Fruit fly (Drosophila melanogaster): Measurements from ENCODE around the gene CG33986.

CG33986 gene

dm6 chr3L:15538582-15539490, 13.8 kb upstream of the CG33986 start (continued):
- peak; percentile 6 for TF ChIP-seq fkh (GFP tag; optimal IDR thresholded peaks at IDR 0.05)

dm6 chr3L:15537916-15538581, 13.0 kb upstream of the CG33986 start:
- TF ChIP-seq dac (GFP tag; optimal IDR thresholded peaks at IDR 0.05) (peak; percentile 41), CG6163 (GFP tag; IDR thresholded peaks at IDR 0.05) (peak; percentile 36; the same call in 2 of the 3 replicates), fd85E (GFP tag; optimal IDR thresholded peaks at IDR 0.05) (no peak), CG8632 (GFP tag; optimal IDR thresholded peaks at IDR 0.05) (peak; percentile 29), ss (GFP tag; optimal IDR thresholded peaks at IDR 0.05) (peak; percentile 36 to 67), dsx (GFP tag; optimal IDR thresholded peaks at IDR 0.05; ENCODE audit: poor library complexity, severe bottlenecking) (peak; percentile 51), Sox14 (GFP tag; optimal IDR thresholded peaks at IDR 0.05) (peak; percentile 71), pdm3 (GFP tag; optimal IDR thresholded peaks at IDR 0.05) (peak; percentile 68), acj6 (GFP tag; optimal IDR thresholded peaks at IDR 0.05) (peak; percentile 55), Sox102F (GFP tag; optimal IDR thresholded peaks at IDR 0.05) (peak; percentile 31), fd59A (GFP tag; optimal IDR thresholded peaks at IDR 0.05) (peak; percentile 27), Ets21C (GFP tag; optimal IDR thresholded peaks at IDR 0.05) (no peak), Eip78C (GFP tag) (peak; percentile 93), eg (GFP tag; IDR thresholded peaks at IDR 0.05) (peak; percentile 62; the same call in 1 of the 3 replicates), Met (GFP tag; optimal IDR thresholded peaks at IDR 0.05) (peak; percentile 56), CG10631 (GFP tag; optimal IDR thresholded peaks at IDR 0.05) (peak; percentile 70), esn (GFP tag; optimal IDR thresholded peaks at IDR 0.05) (peak; percentile 46), CG10669 (GFP tag; optimal IDR thresholded peaks at IDR 0.05) (peak; percentile 57), CG11762 (GFP tag; optimal IDR thresholded peaks at IDR 0.05; ENCODE audit: insufficient read depth) (peak; percentile 59), CG11902 (GFP tag; optimal IDR thresholded peaks at IDR 0.05) (peak; percentile 5), achi (GFP tag; optimal IDR thresholded peaks at IDR 0.05) (peak; percentile 76), CG3032 (tag; optimal IDR thresholded peaks at IDR 0.05) (peak; percentile 56), CG6854 (GFP tag; optimal IDR thresholded peaks at IDR 0.05) (no peak), Hr38 (GFP tag; optimal IDR thresholded peaks at IDR 0.05) (no peak), Lpt (GFP tag; optimal IDR thresholded peaks at IDR 0.05) (peak; percentile 66), CG11294 (GFP tag; IDR thresholded peaks at IDR 0.05) (peak; percentile 42; the same call in 1 of the 2 replicates), Blimp-1 (GFP tag; optimal IDR thresholded peaks at IDR 0.05) (no peak), CG8119 (GFP tag; IDR thresholded peaks at IDR 0.05) (peak; percentile 58; the same call in 2 of the 3 replicates), CG6808 (GFP tag; optimal IDR thresholded peaks at IDR 0.05) (peak; percentile 64), CG7368 (GFP tag; optimal IDR thresholded peaks at IDR 0.05) (no peak), Gug (GFP tag; IDR thresholded peaks at IDR 0.05) (peak; percentile 71), spab (GFP tag; optimal IDR thresholded peaks at IDR 0.05) (peak; percentile 60), CG34406 (GFP tag; optimal IDR thresholded peaks at IDR 0.05) (peak; percentile 48), topi (GFP tag; optimal IDR thresholded peaks at IDR 0.05) (peak; percentile 49), CG15336 (GFP tag; IDR thresholded peaks at IDR 0.05) (peak; percentile 79), Hr4 (GFP tag; optimal IDR thresholded peaks at IDR 0.05) (peak; percentile 86), lz (GFP tag; optimal IDR thresholded peaks at IDR 0.05) (peak; percentile 51), net (GFP tag; optimal IDR thresholded peaks at IDR 0.05) (peak; percentile 71), salr (GFP tag; optimal IDR thresholded peaks at IDR 0.05) (peak in 1 of 2 experiments; percentile 84), Smox (GFP tag; optimal IDR thresholded peaks at IDR 0.05) (peak; percentile 55), CG6792 (GFP tag; optimal IDR thresholded peaks at IDR 0.05) (peak; percentile 27), CG16779 (tag; optimal IDR thresholded peaks at IDR 0.05) (peak; percentile 30), Sox15 (GFP tag; optimal IDR thresholded peaks at IDR 0.05) (peak; percentile 35), CG31627 (GFP tag; optimal IDR thresholded peaks at IDR 0.05) (peak; percentile 37), Ets96B (tag; optimal IDR thresholded peaks at IDR 0.05) (peak; percentile 62)

All from whole organism, prepupa.